Worm (Caenorhabditis elegans) whole organism, L4/young adult: Measurements from ENCODE around the gene K01D12.8.

ENCODE experiments used
- W03F9.2 ChIP-seq: fragments of 150-350 bp; optimal IDR thresholded peaks from 2 replicates; lab custom pipeline; 2014; ENCODE audit warnings: missing biosample characterization, missing genetic modification characterization
- dao-5 ChIP-seq: sonication (generic microtip); optimal IDR thresholded peaks from 2 replicates; lab custom pipeline; 2016; ENCODE audit warnings: missing genotype, missing genetic modification characterization, moderate library complexity, missing compliant biosample characterization
- him-1 ChIP-seq: sonication (generic microtip); optimal IDR thresholded peaks from 2 replicates; lab custom pipeline; 2016; ENCODE audit warnings: missing genotype, missing genetic modification reagents, missing genetic modification characterization, missing compliant biosample characterization

ce11 chrV:12415656-12416055 lies 13.2 kb downstream of the K01D12.8 start, which contains the start of gene cdr-2:
- TF ChIP-seq him-1 (no peak), dao-5 (no peak), W03F9.2 (tag; lab: Kevin White, UChicago) (no peak)
